Worm (Caenorhabditis elegans): ENCODE data around the gene pqn-68.

ce11 chrV:12909544-12910157 lies 42.8 kb upstream of the pqn-68 start, which contains the start of gene nid-1:
- TF ChIP-seq B0310.2 (tag; optimal IDR thresholded peaks at IDR 0.05), result no peak
- no peak for TF ChIP-seq ama-1 (optimal IDR thresholded peaks at IDR 0.05)
- no peak for TF ChIP-seq ets-7 (tag; optimal IDR thresholded peaks at IDR 0.05)
- TF ChIP-seq flt-1 (GFP tag; IDR thresholded peaks at IDR 0.05), result no peak
- no peak for TF ChIP-seq ceh-36 (tag; optimal IDR thresholded peaks at IDR 0.05)
- TF ChIP-seq sea-1 (GFP tag; conservative IDR thresholded peaks at IDR 0.05), result no peak
- TF ChIP-seq hmg-4 (GFP tag; optimal IDR thresholded peaks at IDR 0.05), result no peak
- no peak for TF ChIP-seq F13C5.2 (tag; optimal IDR thresholded peaks at IDR 0.05)
- TF ChIP-seq ceh-13 (GFP tag; optimal IDR thresholded peaks at IDR 0.05), result no peak
- TF ChIP-seq hnd-1 (tag; optimal IDR thresholded peaks at IDR 0.05), result no peak
- no peak for TF ChIP-seq hmbx-1 (tag; optimal IDR thresholded peaks at IDR 0.05)
- TF ChIP-seq tra-4 (tag; optimal IDR thresholded peaks at IDR 0.05), result no peak
- no peak for TF ChIP-seq tbx-11 (GFP tag; IDR thresholded peaks at IDR 0.05)
